Worm (Caenorhabditis elegans): ENCODE results near the gene rimb-1.

Gene rimb-1

DNA sequence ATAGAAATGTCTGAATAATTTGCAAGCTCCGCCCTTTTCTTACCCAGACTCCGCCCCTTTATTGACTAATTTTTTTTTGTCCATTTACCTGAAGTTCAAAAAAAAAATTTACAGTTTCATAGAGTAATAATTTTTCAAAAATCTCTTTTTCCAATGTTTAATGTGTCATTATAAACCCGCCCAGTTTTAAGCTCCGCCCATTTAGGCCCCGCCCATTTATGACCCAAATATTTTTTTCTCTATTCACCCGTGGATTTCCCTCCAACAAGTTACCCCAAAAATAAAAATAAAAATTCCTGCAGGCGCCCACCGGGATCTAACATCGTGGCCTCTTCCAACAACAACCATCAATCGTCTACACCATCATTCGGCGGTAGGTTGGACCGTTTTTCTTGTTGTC lies at the start of gene rimb-1:
Gene rimb-1 (plus strand): TSS at position 301 of the 400 bp plus-strand sequence.
- TF ChIP-seq tab-1 (GFP tag; IDR thresholded peaks at IDR 0.05), result no peak
- no peak for TF ChIP-seq T22C8.4 (GFP tag; IDR thresholded peaks at IDR 0.05)
- no peak for TF ChIP-seq flt-1 (GFP tag; IDR thresholded peaks at IDR 0.05)
- TF ChIP-seq cog-1 (tag; optimal IDR thresholded peaks at IDR 0.05), result no peak
- TF ChIP-seq ztf-23 (GFP tag; IDR thresholded peaks at IDR 0.05), result no peak
- TF ChIP-seq klf-2 (GFP tag; conservative IDR thresholded peaks at IDR 0.05), result no peak
- no peak for TF ChIP-seq med-1 (GFP tag; optimal IDR thresholded peaks at IDR 0.05; ENCODE audit: insufficient read depth)
- TF ChIP-seq ztf-29 (GFP tag; IDR thresholded peaks at IDR 0.05), result no peak
- no peak for TF ChIP-seq ref-1 (GFP tag; conservative IDR thresholded peaks at IDR 0.05)

DNA sequence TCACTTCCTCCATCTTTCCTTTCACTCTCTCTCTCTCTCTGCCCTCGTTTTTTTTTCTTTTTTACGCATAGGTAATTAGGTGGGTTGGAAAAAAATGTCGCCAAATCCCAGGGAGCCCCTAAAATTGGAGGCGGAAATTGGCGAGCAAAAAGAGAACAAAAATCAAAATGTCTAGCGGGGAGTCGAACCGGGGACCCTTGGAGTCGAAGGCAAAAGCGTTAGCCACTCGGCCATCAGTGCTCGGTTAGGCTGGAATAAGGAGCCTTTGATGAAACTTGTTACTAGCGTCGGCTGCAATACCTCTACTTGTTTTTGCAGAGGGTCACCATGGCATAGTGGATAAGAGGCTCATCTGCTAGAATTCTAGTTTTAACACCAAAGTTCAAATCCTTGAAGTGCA lies 45.1 kb upstream of the rimb-1 start:
- no peak for TF ChIP-seq ztf-29 (GFP tag; IDR thresholded peaks at IDR 0.05)
- no peak for TF ChIP-seq ref-1 (GFP tag; conservative IDR thresholded peaks at IDR 0.05)
- TF ChIP-seq T22C8.4 (GFP tag; IDR thresholded peaks at IDR 0.05), result no peak
- TF ChIP-seq tab-1 (GFP tag; IDR thresholded peaks at IDR 0.05), result no peak
- TF ChIP-seq ztf-23 (GFP tag; IDR thresholded peaks at IDR 0.05), result no peak
- no peak for TF ChIP-seq flt-1 (GFP tag; IDR thresholded peaks at IDR 0.05)

DNA sequence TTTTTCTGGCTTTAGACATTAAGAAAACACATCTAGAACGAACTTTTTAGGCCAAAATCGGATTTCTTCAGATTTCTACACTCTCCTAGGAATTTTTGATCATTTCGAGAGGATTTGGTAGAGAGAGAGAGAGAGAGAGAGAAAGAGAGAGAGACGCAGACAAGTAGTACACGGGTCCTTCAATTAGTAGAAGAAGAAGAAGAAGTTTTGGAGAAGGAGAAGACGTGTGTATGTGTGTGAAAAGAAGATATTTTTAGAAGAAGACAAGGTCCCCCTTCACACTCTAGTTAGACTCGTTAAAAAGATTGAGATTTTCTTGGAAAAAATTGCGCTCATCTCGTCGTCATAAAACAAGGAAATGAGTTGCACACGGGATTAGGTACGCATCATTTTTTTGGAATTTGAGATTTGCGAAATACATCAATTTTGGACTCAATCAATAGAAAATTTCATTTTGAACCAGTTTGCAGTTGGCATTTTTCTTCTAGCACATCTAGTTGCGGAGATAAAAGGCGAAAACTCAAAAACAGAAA lies 44.6 kb upstream of the rimb-1 start:
- TF ChIP-seq ref-1 (GFP tag; conservative IDR thresholded peaks at IDR 0.05) (no peak), T22C8.4 (GFP tag; IDR thresholded peaks at IDR 0.05) (no peak), flt-1 (GFP tag; IDR thresholded peaks at IDR 0.05) (no peak), ztf-29 (GFP tag; IDR thresholded peaks at IDR 0.05) (no peak), klf-2 (GFP tag; conservative IDR thresholded peaks at IDR 0.05) (no peak), med-1 (GFP tag; optimal IDR thresholded peaks at IDR 0.05; ENCODE audit: insufficient read depth) (no peak), cog-1 (tag; optimal IDR thresholded peaks at IDR 0.05) (no peak), ztf-23 (GFP tag; IDR thresholded peaks at IDR 0.05) (no peak)

DNA sequence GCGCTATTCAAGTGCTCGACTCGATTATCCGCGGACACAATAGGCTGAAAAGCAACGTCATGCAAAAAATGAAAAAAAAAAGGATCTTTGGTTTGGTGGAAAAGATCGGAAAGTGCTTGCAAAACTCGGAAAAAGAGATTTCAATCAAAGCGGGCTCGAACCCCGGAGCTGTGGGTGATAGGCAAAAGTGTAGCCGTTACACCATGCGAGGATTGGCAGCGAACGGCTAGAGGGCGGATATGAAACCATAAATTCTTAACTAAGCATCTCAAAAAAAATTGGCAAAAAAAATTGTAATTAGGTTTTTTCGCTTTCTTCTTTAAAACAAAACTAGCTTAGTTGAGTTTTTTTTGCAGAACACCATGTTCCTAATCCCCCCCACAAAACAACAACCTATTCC lies 43.6 kb upstream of the rimb-1 start:
- TF ChIP-seq T22C8.4 (GFP tag; IDR thresholded peaks at IDR 0.05), result no peak
- TF ChIP-seq cog-1 (tag; optimal IDR thresholded peaks at IDR 0.05), result no peak

- no peak for TF ChIP-seq ztf-23 (GFP tag; IDR thresholded peaks at IDR 0.05)
Observed at ce11 chrIII:1745450-1746127, 42.5 kb upstream of the rimb-1 start.

DNA sequence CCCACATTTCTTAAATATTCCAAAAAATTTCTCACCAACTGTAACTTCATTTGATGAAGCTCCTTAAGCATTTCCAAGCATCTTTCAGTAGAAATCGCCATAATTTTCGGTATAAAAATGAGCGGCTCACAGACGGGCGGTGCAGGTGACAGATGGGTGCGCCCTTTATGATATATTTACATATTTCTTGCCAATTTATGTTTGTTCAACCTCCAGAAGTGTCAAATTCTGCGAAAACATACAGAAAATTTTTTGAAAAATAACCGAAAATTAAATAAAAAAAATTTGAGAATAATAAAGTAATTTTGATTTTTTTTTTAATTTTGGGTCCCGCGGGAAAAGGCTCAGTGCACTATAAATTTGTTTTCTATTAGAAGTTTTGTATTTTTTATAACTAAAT lies 33.3 kb upstream of the rimb-1 start, which contains the start of gene Y46E12A.3:
Gene Y46E12A.3 (minus strand): TSS at position 101 of the 400 bp plus-strand sequence.
- TF ChIP-seq ztf-23 (GFP tag; IDR thresholded peaks at IDR 0.05) (no peak), med-1 (GFP tag; optimal IDR thresholded peaks at IDR 0.05; ENCODE audit: insufficient read depth) (no peak), ztf-29 (GFP tag; IDR thresholded peaks at IDR 0.05) (no peak), tab-1 (GFP tag; IDR thresholded peaks at IDR 0.05) (no peak), ref-1 (GFP tag; conservative IDR thresholded peaks at IDR 0.05) (no peak), cog-1 (tag; optimal IDR thresholded peaks at IDR 0.05) (no peak), klf-2 (GFP tag; conservative IDR thresholded peaks at IDR 0.05) (no peak), T22C8.4 (GFP tag; IDR thresholded peaks at IDR 0.05) (no peak), flt-1 (GFP tag; IDR thresholded peaks at IDR 0.05) (no peak)

DNA sequence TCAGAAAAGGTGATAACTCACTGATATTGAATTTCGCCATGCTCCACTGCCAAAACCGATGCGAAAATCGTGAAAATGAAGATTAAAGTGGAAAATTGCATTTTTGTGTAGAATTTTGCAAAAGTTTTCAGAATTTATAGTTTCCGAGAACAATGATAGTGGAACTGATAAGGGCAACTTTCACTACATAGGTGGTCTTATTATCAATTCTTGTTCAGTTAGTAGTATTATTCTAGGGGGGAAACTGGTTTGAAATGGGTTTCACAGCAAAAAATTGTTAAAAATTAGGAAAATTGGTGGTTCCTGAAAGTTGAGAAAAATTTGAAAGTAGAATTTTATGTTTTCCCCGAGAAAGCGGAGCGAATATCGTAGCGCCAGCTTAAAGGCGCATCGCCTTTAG lies 30.0 kb upstream of the rimb-1 start, which contains the start of gene Y46E12A.5:
Gene Y46E12A.5 (minus strand): TSS at position 101 of the 400 bp plus-strand sequence.
- TF ChIP-seq tab-1 (GFP tag; IDR thresholded peaks at IDR 0.05) (no peak), ztf-23 (GFP tag; IDR thresholded peaks at IDR 0.05) (no peak), ztf-29 (GFP tag; IDR thresholded peaks at IDR 0.05) (no peak), flt-1 (GFP tag; IDR thresholded peaks at IDR 0.05) (no peak), ref-1 (GFP tag; conservative IDR thresholded peaks at IDR 0.05) (no peak), med-1 (GFP tag; optimal IDR thresholded peaks at IDR 0.05; ENCODE audit: insufficient read depth) (no peak), cog-1 (tag; optimal IDR thresholded peaks at IDR 0.05) (no peak), klf-2 (GFP tag; conservative IDR thresholded peaks at IDR 0.05) (no peak), T22C8.4 (GFP tag; IDR thresholded peaks at IDR 0.05) (no peak)

ce11 chrIII:1758632-1759031 lies 29.5 kb upstream of the rimb-1 start, which contains the start of gene Y46E12A.2:
Y46E12A.2 (plus strand) TSS chrIII:1758932.
- no peak for TF ChIP-seq ztf-29 (GFP tag; IDR thresholded peaks at IDR 0.05)
- no peak for TF ChIP-seq tab-1 (GFP tag; IDR thresholded peaks at IDR 0.05)
- no peak for TF ChIP-seq cog-1 (tag; optimal IDR thresholded peaks at IDR 0.05)
- TF ChIP-seq med-1 (GFP tag; optimal IDR thresholded peaks at IDR 0.05; ENCODE audit: insufficient read depth), result no peak
- TF ChIP-seq T22C8.4 (GFP tag; IDR thresholded peaks at IDR 0.05), result no peak

- TF ChIP-seq ztf-29 (GFP tag; IDR thresholded peaks at IDR 0.05), result no peak
- no peak for TF ChIP-seq klf-2 (GFP tag; conservative IDR thresholded peaks at IDR 0.05)
- TF ChIP-seq tab-1 (GFP tag; IDR thresholded peaks at IDR 0.05), result no peak
- no peak for TF ChIP-seq cog-1 (tag; optimal IDR thresholded peaks at IDR 0.05)
- no peak for TF ChIP-seq T22C8.4 (GFP tag; IDR thresholded peaks at IDR 0.05)
- no peak for TF ChIP-seq ztf-23 (GFP tag; IDR thresholded peaks at IDR 0.05)
- no peak for TF ChIP-seq flt-1 (GFP tag; IDR thresholded peaks at IDR 0.05)
- TF ChIP-seq ref-1 (GFP tag; conservative IDR thresholded peaks at IDR 0.05), result no peak
- TF ChIP-seq med-1 (GFP tag; optimal IDR thresholded peaks at IDR 0.05; ENCODE audit: insufficient read depth), result no peak
Observed at ce11 chrIII:1763222-1763621, 24.9 kb upstream of the rimb-1 start, which contains the start of gene cnc-6. cnc-6 (plus strand) TSS chrIII:1763522.

- no peak for TF ChIP-seq cog-1 (tag; optimal IDR thresholded peaks at IDR 0.05)
- no peak for TF ChIP-seq ref-1 (GFP tag; conservative IDR thresholded peaks at IDR 0.05)
- TF ChIP-seq flt-1 (GFP tag; IDR thresholded peaks at IDR 0.05), result no peak
- no peak for TF ChIP-seq ztf-23 (GFP tag; IDR thresholded peaks at IDR 0.05)
- no peak for TF ChIP-seq med-1 (GFP tag; optimal IDR thresholded peaks at IDR 0.05; ENCODE audit: insufficient read depth)
- TF ChIP-seq tab-1 (GFP tag; IDR thresholded peaks at IDR 0.05), result no peak
- TF ChIP-seq ztf-29 (GFP tag; IDR thresholded peaks at IDR 0.05), result no peak
- TF ChIP-seq klf-2 (GFP tag; conservative IDR thresholded peaks at IDR 0.05), result no peak
- TF ChIP-seq T22C8.4 (GFP tag; IDR thresholded peaks at IDR 0.05), result no peak
Observed at ce11 chrIII:1764463-1764862, 23.7 kb upstream of the rimb-1 start.

Data from whole organism, midembryonic.